Worm (Caenorhabditis elegans) whole organism, midembryonic: ENCODE data around the gene peli-1.

Experiments used
- T22C8.4 ChIP-seq: fragments of 200-800 bp; sonication (Bioruptor generic); IDR thresholded peaks from 2 replicates; pipeline ENCODE4 v1.3.6; 2022; ENCODE audit warnings: missing genetic modification characterization, missing compliant biosample characterization
- cog-1 ChIP-seq: sonication (generic microtip); optimal IDR thresholded peaks from 2 replicates; lab custom pipeline; 2016; ENCODE audit warnings: missing genetic modification characterization, missing compliant biosample characterization
- flt-1 ChIP-seq: fragments of 200-800 bp; sonication (Bioruptor generic); IDR thresholded peaks from 2 replicates; pipeline ENCODE4 v1.3.6; 2022; ENCODE audit warnings: missing genetic modification characterization, missing compliant biosample characterization
- klf-2 ChIP-seq: fragments of 200-800 bp; sonication (Bioruptor generic); conservative IDR thresholded peaks from 2 replicates; pipeline ENCODE4 v1.3.6; 2022; ENCODE audit warnings: missing genetic modification reagents, missing genetic modification characterization, missing compliant biosample characterization
- med-1 ChIP-seq: sonication (generic microtip); optimal IDR thresholded peaks from 2 replicates; lab custom pipeline; 2017; ENCODE audit warnings: missing genetic modification characterization, mild to moderate bottlenecking, missing compliant biosample characterization, antibody characterized with exemption, missing genetic modification reagents; ENCODE audit not compliant: insufficient read depth
- ref-1 ChIP-seq: fragments of 200-800 bp; sonication (Bioruptor generic); conservative IDR thresholded peaks from 2 replicates; pipeline ENCODE4 v1.3.6; 2022; ENCODE audit warnings: missing genetic modification reagents, missing genetic modification characterization, missing compliant biosample characterization
- tab-1 ChIP-seq: fragments of 200-800 bp; sonication (Bioruptor generic); IDR thresholded peaks from 2 replicates; pipeline ENCODE4 v1.3.6; 2022; ENCODE audit warnings: missing genetic modification characterization, missing compliant biosample characterization
- ztf-23 ChIP-seq: fragments of 200-800 bp; sonication (Bioruptor generic); IDR thresholded peaks from 2 replicates; pipeline ENCODE4 v1.3.6; 2022; ENCODE audit warnings: missing genetic modification reagents, missing genetic modification characterization, missing compliant biosample characterization
- ztf-29 ChIP-seq: fragments of 200-800 bp; sonication (Bioruptor generic); IDR thresholded peaks from 2 replicates; pipeline ENCODE4 v1.3.6; 2022; ENCODE audit warnings: missing genetic modification reagents, missing genetic modification characterization, missing compliant biosample characterization

Gene peli-1

ce11 chrV:5724395-5724794, 18.8 kb downstream of the peli-1 start:
- TF ChIP-seq ref-1 (GFP tag; lab: Robert Waterston, UW) (no peak), cog-1 (no peak), ztf-23 (GFP tag; lab: Robert Waterston, UW) (no peak), ztf-29 (no peak), flt-1 (GFP tag; lab: Robert Waterston, UW) (no peak), T22C8.4 (GFP tag; lab: Robert Waterston, UW) (no peak), med-1 (GFP tag; lab: Kevin White, UChicago) (no peak), tab-1 (GFP tag; lab: Robert Waterston, UW) (no peak)

- TF ChIP-seq ztf-23 (GFP tag; lab: Robert Waterston, UW) (no peak), ztf-29 (no peak), T22C8.4 (GFP tag; lab: Robert Waterston, UW) (no peak), ref-1 (GFP tag; lab: Robert Waterston, UW) (no peak), flt-1 (GFP tag; lab: Robert Waterston, UW) (no peak), klf-2 (GFP tag; lab: Robert Waterston, UW) (no peak), cog-1 (no peak), tab-1 (GFP tag; lab: Robert Waterston, UW) (no peak), med-1 (GFP tag; lab: Kevin White, UChicago) (no peak)
These were observed 20.9 kb downstream of the peli-1 start, which contains the start of gene K09H11.4 for ce11 chrV:5726463-5726862. K09H11.4 (minus strand) TSS chrV:5726563.

ce11 chrV:5730783-5731182, 25.2 kb downstream of the peli-1 start, which contains the start of gene K09H11.15:
K09H11.15 (minus strand) TSS chrV:5730883.
- TF ChIP-seq ref-1 (GFP tag; lab: Robert Waterston, UW) (no peak), cog-1 (no peak), ztf-23 (GFP tag; lab: Robert Waterston, UW) (no peak), flt-1 (GFP tag; lab: Robert Waterston, UW) (no peak), med-1 (GFP tag; lab: Kevin White, UChicago) (no peak), klf-2 (GFP tag; lab: Robert Waterston, UW) (no peak), tab-1 (GFP tag; lab: Robert Waterston, UW) (no peak), T22C8.4 (GFP tag; lab: Robert Waterston, UW) (no peak)

- TF ChIP-seq ztf-29 (no peak), ref-1 (GFP tag; lab: Robert Waterston, UW) (no peak), klf-2 (GFP tag; lab: Robert Waterston, UW) (no peak), tab-1 (GFP tag; lab: Robert Waterston, UW) (no peak), T22C8.4 (GFP tag; lab: Robert Waterston, UW) (no peak), cog-1 (no peak), med-1 (GFP tag; lab: Kevin White, UChicago) (no peak)
These were observed 30.5 kb downstream of the peli-1 start, which contains the start of gene K09H11.6 for ce11 chrV:5736068-5736467. K09H11.6 (minus strand) TSS chrV:5736168.

- TF ChIP-seq ztf-29: no peak
- TF ChIP-seq T22C8.4 (GFP tag; lab: Robert Waterston, UW): no peak
- TF ChIP-seq klf-2 (GFP tag; lab: Robert Waterston, UW): no peak
- TF ChIP-seq med-1 (GFP tag; lab: Kevin White, UChicago): no peak
- TF ChIP-seq ref-1 (GFP tag; lab: Robert Waterston, UW): no peak
- no peak for TF ChIP-seq tab-1 (GFP tag; lab: Robert Waterston, UW)
- no peak for TF ChIP-seq cog-1
These were observed 33.8 kb downstream of the peli-1 start for ce11 chrV:5739438-5739837.

ce11 chrV:5741237-5741636, 35.6 kb downstream of the peli-1 start:
- TF ChIP-seq ztf-23 (GFP tag; lab: Robert Waterston, UW) (no peak), ztf-29 (no peak), T22C8.4 (GFP tag; lab: Robert Waterston, UW) (no peak), med-1 (GFP tag; lab: Kevin White, UChicago) (no peak), klf-2 (GFP tag; lab: Robert Waterston, UW) (no peak), cog-1 (no peak), ref-1 (GFP tag; lab: Robert Waterston, UW) (no peak), flt-1 (GFP tag; lab: Robert Waterston, UW) (no peak)

- TF ChIP-seq ztf-23 (GFP tag; lab: Robert Waterston, UW): no peak
- TF ChIP-seq med-1 (GFP tag; lab: Kevin White, UChicago): no peak
- no peak for TF ChIP-seq ref-1 (GFP tag; lab: Robert Waterston, UW)
- TF ChIP-seq cog-1: no peak
These were observed 40.6 kb downstream of the peli-1 start for ce11 chrV:5746237-5746636.

- TF ChIP-seq ztf-23 (GFP tag; lab: Robert Waterston, UW): no peak
- TF ChIP-seq med-1 (GFP tag; lab: Kevin White, UChicago): no peak
- TF ChIP-seq T22C8.4 (GFP tag; lab: Robert Waterston, UW): no peak
- TF ChIP-seq cog-1: no peak
- TF ChIP-seq ztf-29: no peak
- no peak for TF ChIP-seq ref-1 (GFP tag; lab: Robert Waterston, UW)
- no peak for TF ChIP-seq flt-1 (GFP tag; lab: Robert Waterston, UW)
- TF ChIP-seq tab-1 (GFP tag; lab: Robert Waterston, UW): no peak
- no peak for TF ChIP-seq klf-2 (GFP tag; lab: Robert Waterston, UW)
These were observed 41.9 kb downstream of the peli-1 start, which contains the start of gene acds-10 for ce11 chrV:5747519-5747918. acds-10 (plus strand) TSS chrV:5747819.

- no peak for TF ChIP-seq ref-1 (GFP tag; lab: Robert Waterston, UW)
- no peak for TF ChIP-seq ztf-29
- no peak for TF ChIP-seq klf-2 (GFP tag; lab: Robert Waterston, UW)
- no peak for TF ChIP-seq T22C8.4 (GFP tag; lab: Robert Waterston, UW)
- no peak for TF ChIP-seq tab-1 (GFP tag; lab: Robert Waterston, UW)
- no peak for TF ChIP-seq ztf-23 (GFP tag; lab: Robert Waterston, UW)
- no peak for TF ChIP-seq cog-1
These were observed 47.8 kb downstream of the peli-1 start, which contains the start of gene pgph-1 for ce11 chrV:5753432-5753831. pgph-1 (minus strand) TSS chrV:5753532.
